Worm (Caenorhabditis elegans) whole organism, L4 larva: Measurements from ENCODE around the gene sra-12.

ENCODE experiments used
- F10B5.3 ChIP-seq: sonication (generic microtip); optimal IDR thresholded peaks from 2 replicates; lab custom pipeline; 2016; ENCODE audit warnings: mild to moderate bottlenecking, missing genetic modification characterization, missing compliant biosample characterization
- F37D6.2 ChIP-seq: sonication (generic microtip); optimal IDR thresholded peaks from 2 replicates; lab custom pipeline; 2016; ENCODE audit warnings: mild to moderate bottlenecking, missing genetic modification characterization, missing compliant biosample characterization
- F44E2.7 ChIP-seq: fragments of 200-800 bp; sonication (Bioruptor generic); IDR thresholded peaks from 2 replicates; pipeline ENCODE4 v2.1.2; 2022; ENCODE audit warnings: missing genetic modification characterization, missing compliant biosample characterization
- F49E8.2 ChIP-seq: sonication (generic microtip); optimal IDR thresholded peaks from 2 replicates; lab custom pipeline; 2016; ENCODE audit warnings: missing compliant biosample characterization, mild to moderate bottlenecking, missing genetic modification characterization, borderline replicate concordance
- R02D3.7 ChIP-seq: fragments of 150-350 bp; sonication (generic microtip); optimal IDR thresholded peaks from 3 replicates; lab custom pipeline; 2014; ENCODE audit warnings: missing biosample characterization, missing genetic modification characterization
- T20F7.1 ChIP-seq: fragments of 200-800 bp; sonication (Bioruptor generic); optimal IDR thresholded peaks from 2 replicates; lab custom pipeline; 2018; ENCODE audit warnings: mild to moderate bottlenecking, missing genetic modification characterization, missing compliant biosample characterization
- T26A8.4 ChIP-seq: fragments of 200-800 bp; sonication (Bioruptor generic); IDR thresholded peaks from 2 replicates; pipeline ENCODE4 v1.3.6; 2022; ENCODE audit warnings: missing genetic modification characterization, missing compliant biosample characterization
- Y48G9A.11 ChIP-seq: fragments of 200-800 bp; sonication (Bioruptor generic); IDR thresholded peaks from 2 replicates; pipeline ENCODE4 v1.3.6; 2022; ENCODE audit warnings: missing genetic modification reagents, missing genetic modification characterization, missing compliant biosample characterization
- Y5F2A.4 ChIP-seq: fragments of 200-800 bp; sonication (Bioruptor generic); optimal IDR thresholded peaks from 2 replicates; lab custom pipeline; 2018; ENCODE audit warnings: mild to moderate bottlenecking, missing genetic modification characterization, missing compliant biosample characterization
- ZK337.2 ChIP-seq: fragments of 200-800 bp; sonication (Bioruptor generic); IDR thresholded peaks from 2 replicates; pipeline ENCODE4 v1.3.6; 2022; ENCODE audit warnings: missing genetic modification reagents, missing genetic modification characterization, missing compliant biosample characterization
- aha-1 ChIP-seq: fragments of 150-350 bp; peaks from one replicate; lab custom pipeline; 2014; ENCODE audit warnings: missing biosample characterization, missing genetic modification characterization
- aly-2 ChIP-seq: sonication (generic microtip); optimal IDR thresholded peaks from 2 replicates; lab custom pipeline; 2018; ENCODE audit warnings: missing biosample characterization, missing genetic modification characterization
- arid-1 ChIP-seq: fragments of 200-800 bp; sonication (Bioruptor generic); conservative IDR thresholded peaks from 2 replicates; pipeline ENCODE4 v1.3.6; 2022; ENCODE audit warnings: missing genetic modification reagents, missing genetic modification characterization, missing compliant biosample characterization
- ceh-28 ChIP-seq: fragments of 150-350 bp; optimal IDR thresholded peaks from 2 replicates; lab custom pipeline; 2014; ENCODE audit warnings: missing biosample characterization, missing genetic modification reagents, missing genetic modification characterization
- ceh-44 ChIP-seq: fragments of 200-800 bp; sonication (Bioruptor generic); IDR thresholded peaks from 2 replicates; pipeline ENCODE4 v1.3.6; 2022; ENCODE audit warnings: missing genetic modification reagents, missing genetic modification characterization, missing compliant biosample characterization
- ceh-62 ChIP-seq: sonication (generic microtip); optimal IDR thresholded peaks from 2 replicates; lab custom pipeline; 2017; ENCODE audit warnings: missing biosample characterization, missing genetic modification characterization
- ceh-82 ChIP-seq: sonication (generic microtip); optimal IDR thresholded peaks from 2 replicates; lab custom pipeline; 2017; ENCODE audit warnings: missing biosample characterization, missing genetic modification characterization
- ces-1 ChIP-seq: fragments of 150-350 bp; sonication (generic microtip); optimal IDR thresholded peaks from 4 replicates; lab custom pipeline; 2014; ENCODE audit warnings: missing biosample characterization, missing genetic modification reagents, missing genetic modification characterization
- daf-12 ChIP-seq: fragments of 150-350 bp; optimal IDR thresholded peaks from 2 replicates; lab custom pipeline; 2014; ENCODE audit warnings: missing biosample characterization, missing genetic modification reagents, missing genetic modification characterization
- daf-16 ChIP-seq, 3 experiments: sonication (generic microtip); optimal IDR thresholded peaks; 2 replicates each; lab custom pipeline; 2016 to 2017; ENCODE audit warnings: missing genetic modification characterization in 3 of 3, missing genetic modification reagents in 3 of 3, mild to moderate bottlenecking in 2 of 3, missing compliant biosample characterization in 2 of 3, missing biosample characterization in 1 of 3, moderate library complexity in 1 of 3
- dmd-6 ChIP-seq: fragments of 200-800 bp; sonication (Bioruptor generic); IDR thresholded peaks from 2 replicates; pipeline ENCODE4 v1.3.6; 2022; ENCODE audit warnings: missing genetic modification reagents, missing genetic modification characterization, missing compliant biosample characterization
- dmd-9 ChIP-seq: fragments of 200-800 bp; sonication (Bioruptor generic); IDR thresholded peaks from 2 replicates; pipeline ENCODE4 v1.3.6; 2022; ENCODE audit warnings: missing genetic modification reagents, missing genetic modification characterization, missing compliant biosample characterization
- dve-1 ChIP-seq: sonication (generic microtip); optimal IDR thresholded peaks from 2 replicates; lab custom pipeline; 2017; ENCODE audit warnings: antibody characterized with exemption, mild to moderate bottlenecking, missing genetic modification characterization, missing compliant biosample characterization; ENCODE audit not compliant: insufficient read depth
- egl-43 ChIP-seq: fragments of 200-800 bp; sonication (Bioruptor generic); IDR thresholded peaks from 2 replicates; pipeline ENCODE4 v1.3.6; 2022; ENCODE audit warnings: missing genetic modification reagents, missing genetic modification characterization, missing compliant biosample characterization
- fkh-10 ChIP-seq: fragments of 150-350 bp; optimal IDR thresholded peaks from 2 replicates; lab custom pipeline; 2014; ENCODE audit warnings: missing biosample characterization, missing genetic modification reagents, missing genetic modification characterization
- fos-1 ChIP-seq: fragments of 150-350 bp; optimal IDR thresholded peaks from 2 replicates; lab custom pipeline; 2014; ENCODE audit warnings: missing biosample characterization, missing genetic modification characterization
- hmg-1.1 ChIP-seq: fragments of 200-800 bp; sonication (Bioruptor generic); IDR thresholded peaks from 2 replicates; pipeline ENCODE4 v1.3.6; 2022; ENCODE audit warnings: missing genetic modification reagents, missing genetic modification characterization, missing compliant biosample characterization
- jun-1 ChIP-seq: fragments of 150-350 bp; optimal IDR thresholded peaks from 2 replicates; lab custom pipeline; 2014; ENCODE audit warnings: missing biosample characterization, missing genetic modification reagents, missing genetic modification characterization
- lim-7 ChIP-seq: fragments of 200-800 bp; sonication (Bioruptor generic); IDR thresholded peaks from 2 replicates; pipeline ENCODE4 v1.3.6; 2022; ENCODE audit warnings: missing genetic modification characterization, missing compliant biosample characterization
- lin-1 ChIP-seq: fragments of 200-800 bp; sonication (Bioruptor generic); IDR thresholded peaks from 2 replicates; pipeline ENCODE4 v1.3.6; 2022; ENCODE audit warnings: missing genetic modification reagents, missing genetic modification characterization, missing compliant biosample characterization
- lin-15B ChIP-seq: fragments of 150-350 bp; sonication (generic microtip); optimal IDR thresholded peaks from 3 replicates; lab custom pipeline; 2014; ENCODE audit warnings: missing biosample characterization, missing genetic modification characterization
- lin-38 ChIP-seq: fragments of 200-800 bp; sonication (Bioruptor generic); IDR thresholded peaks from 2 replicates; pipeline ENCODE4 v1.3.6; 2022; ENCODE audit warnings: missing genetic modification reagents, missing genetic modification characterization, missing compliant biosample characterization
- lir-3 ChIP-seq: sonication (generic microtip); optimal IDR thresholded peaks from 2 replicates; lab custom pipeline; 2016; ENCODE audit warnings: mild to moderate bottlenecking, missing genetic modification characterization, missing compliant biosample characterization
- mdl-1 ChIP-seq, 2 experiments: fragments of 150-350 bp in 1 of 2; sonication (generic microtip) in 1 of 2; optimal IDR thresholded peaks; 2 replicates each; lab custom pipeline; 2014 to 2017; ENCODE audit warnings: missing biosample characterization in 2 of 2, missing genetic modification characterization in 2 of 2
- mxl-2 ChIP-seq: fragments of 200-800 bp; sonication (Bioruptor generic); conservative IDR thresholded peaks from 2 replicates; pipeline ENCODE4 v1.3.6; 2022; ENCODE audit warnings: missing genetic modification reagents, missing genetic modification characterization, missing compliant biosample characterization
- mxl-3 ChIP-seq: fragments of 200-800 bp; sonication (Bioruptor generic); optimal IDR thresholded peaks from 2 replicates; lab custom pipeline; 2018; ENCODE audit warnings: mild to moderate bottlenecking, missing genetic modification characterization, missing compliant biosample characterization
- nhr-10 ChIP-seq: fragments of 150-350 bp; optimal IDR thresholded peaks from 2 replicates; lab custom pipeline; 2014; ENCODE audit warnings: missing biosample characterization, missing genetic modification characterization
- nhr-11 ChIP-seq: fragments of 150-350 bp; optimal IDR thresholded peaks from 2 replicates; lab custom pipeline; 2014; ENCODE audit warnings: missing biosample characterization, missing genetic modification characterization
- nhr-28 ChIP-seq: fragments of 150-350 bp; optimal IDR thresholded peaks from 2 replicates; lab custom pipeline; 2014; ENCODE audit warnings: missing biosample characterization, missing genetic modification characterization
- nhr-42 ChIP-seq: fragments of 200-800 bp; sonication (Bioruptor generic); IDR thresholded peaks from 2 replicates; pipeline ENCODE4 v1.3.6; 2022; ENCODE audit warnings: missing genetic modification characterization, missing compliant biosample characterization
- nhr-6 ChIP-seq: fragments of 150-350 bp; optimal IDR thresholded peaks from 2 replicates; lab custom pipeline; 2014; ENCODE audit warnings: missing biosample characterization, missing genetic modification characterization
- nhr-76 ChIP-seq: fragments of 150-350 bp; optimal IDR thresholded peaks from 2 replicates; lab custom pipeline; 2014; ENCODE audit warnings: missing biosample characterization, missing genetic modification characterization
- nhr-77 ChIP-seq: fragments of 150-350 bp; optimal IDR thresholded peaks from 2 replicates; lab custom pipeline; 2014; ENCODE audit warnings: missing biosample characterization, missing genetic modification characterization
- php-3 ChIP-seq: fragments of 200-800 bp; sonication (Bioruptor generic); IDR thresholded peaks from 2 replicates; pipeline ENCODE4 v1.3.6; 2022; ENCODE audit warnings: missing genetic modification reagents, missing genetic modification characterization, missing compliant biosample characterization
- pqm-1 ChIP-seq: sonication (generic microtip); optimal IDR thresholded peaks from 2 replicates; lab custom pipeline; 2017; ENCODE audit warnings: missing biosample characterization, missing genetic modification characterization
- saeg-2 ChIP-seq: fragments of 200-800 bp; sonication (Bioruptor generic); IDR thresholded peaks from 2 replicates; pipeline ENCODE4 v1.3.6; 2022; ENCODE audit warnings: missing genetic modification reagents, missing genetic modification characterization, missing compliant biosample characterization
- skn-1 ChIP-seq: fragments of 150-350 bp; optimal IDR thresholded peaks from 2 replicates; lab custom pipeline; 2014; ENCODE audit warnings: missing biosample characterization, missing genetic modification characterization
- snpc-1.2 ChIP-seq: fragments of 200-800 bp; sonication (Bioruptor generic); IDR thresholded peaks from 2 replicates; pipeline ENCODE4 v1.3.6; 2022; ENCODE audit warnings: missing genetic modification reagents, missing genetic modification characterization, missing compliant biosample characterization
- snpc-4 ChIP-seq: fragments of 150-350 bp; optimal IDR thresholded peaks from 2 replicates; lab custom pipeline; 2014; ENCODE audit warnings: missing biosample characterization, missing genetic modification characterization
- unc-130 ChIP-seq: sonication (generic microtip); optimal IDR thresholded peaks from 2 replicates; lab custom pipeline; 2016; ENCODE audit warnings: missing genetic modification reagents, missing genetic modification characterization, missing compliant biosample characterization
- unc-39 ChIP-seq: sonication (generic microtip); optimal IDR thresholded peaks from 2 replicates; lab custom pipeline; 2017; ENCODE audit warnings: missing biosample characterization, missing genetic modification characterization
- unc-62 ChIP-seq, 3 experiments: fragments of 150-350 bp in 1 of 3; sonication (generic microtip); optimal IDR thresholded peaks in 2 of 3; peaks in 1 of 3; 1 replicate in 1 of 3; 2 replicates in 2 of 3; lab custom pipeline; 2014 to 2017; ENCODE audit warnings: missing biosample characterization in 3 of 3, missing genetic modification characterization in 3 of 3, missing genetic modification reagents in 3 of 3, missing genotype in 1 of 3
- zfp-3 ChIP-seq: fragments of 200-800 bp; sonication (Bioruptor generic); conservative IDR thresholded peaks from 2 replicates; pipeline ENCODE4 v1.3.6; 2022; ENCODE audit warnings: missing genetic modification reagents, missing genetic modification characterization, missing compliant biosample characterization

sra-12 gene

ce11 chrII:10949383-10949782 is 45.1 kb upstream of the sra-12 start:
- TF ChIP-seq aha-1 (tag; lab: Kevin White, UChicago), result no peak
- TF ChIP-seq Y48G9A.11 (GFP tag; lab: Robert Waterston, UW), result no peak
- TF ChIP-seq F10B5.3 (tag; lab: Kevin White, UChicago), result no peak
- no peak for TF ChIP-seq F37D6.2 (tag; lab: Kevin White, UChicago)
- no peak for TF ChIP-seq nhr-11
- peak; percentile 69 for TF ChIP-seq pqm-1 (tag; lab: Kevin White, UChicago)
- TF ChIP-seq T26A8.4 (GFP tag; lab: Robert Waterston, UW), result no peak
- no peak for TF ChIP-seq saeg-2
- TF ChIP-seq nhr-42 (GFP tag; lab: Robert Waterston, UW), result no peak
- TF ChIP-seq dmd-9 (GFP tag; lab: Robert Waterston, UW), result no peak
- peak; percentile 41; the same call in 1 of the 2 replicates for TF ChIP-seq dmd-6
- no peak for TF ChIP-seq daf-16 (GFP tag; optimal IDR thresholded peaks at IDR 0.05; lab: Kevin White, UChicago)
- peak; percentile 74 for TF ChIP-seq daf-16 (tag; optimal IDR thresholded peaks at IDR 0.05; lab: Kevin White, UChicago)
- no peak for TF ChIP-seq jun-1 (tag; lab: Kevin White, UChicago)
- TF ChIP-seq lir-3 (tag; lab: Kevin White, UChicago), result no peak
- no peak for TF ChIP-seq arid-1 (GFP tag; lab: Robert Waterston, UW)
- peak; percentile 32 for TF ChIP-seq mxl-3 (GFP tag; lab: Kevin White, UChicago)
- no peak for TF ChIP-seq hmg-1.1 (GFP tag; lab: Robert Waterston, UW)
- no peak for TF ChIP-seq F49E8.2
- TF ChIP-seq fos-1, result no peak
- TF ChIP-seq php-3, result no peak
- TF ChIP-seq snpc-1.2 (GFP tag; lab: Robert Waterston, UW), result no peak
- no peak for TF ChIP-seq lin-15B (tag; lab: Kevin White, UChicago)
- no peak for TF ChIP-seq T20F7.1 (GFP tag; lab: Kevin White, UChicago)
- TF ChIP-seq mdl-1 (tag; optimal IDR thresholded peaks at IDR 0.05; lab: Kevin White, UChicago), result no peak
- TF ChIP-seq lin-38 (GFP tag; lab: Robert Waterston, UW), result no peak
- TF ChIP-seq aly-2 (tag; lab: Kevin White, UChicago), result no peak
- no peak for TF ChIP-seq R02D3.7 (tag; lab: Kevin White, UChicago)
- no peak for TF ChIP-seq nhr-6
- no peak for TF ChIP-seq skn-1 (tag; lab: Kevin White, UChicago)
- no peak for TF ChIP-seq ces-1 (GFP tag; lab: Kevin White, UChicago)
- TF ChIP-seq unc-39 (tag; lab: Kevin White, UChicago), result no peak
- TF ChIP-seq ZK337.2 (GFP tag; lab: Robert Waterston, UW), result no peak
- TF ChIP-seq nhr-28 (tag; lab: Kevin White, UChicago), result peak; percentile 99
- TF ChIP-seq daf-12 (tag; lab: Kevin White, UChicago), result no peak
- TF ChIP-seq ceh-44 (GFP tag; lab: Robert Waterston, UW), result no peak
- no peak for TF ChIP-seq egl-43 (GFP tag; lab: Robert Waterston, UW)
- no peak for TF ChIP-seq snpc-4 (tag; lab: Kevin White, UChicago)
- no peak for TF ChIP-seq F44E2.7 (GFP tag; lab: Robert Waterston, UW)
- TF ChIP-seq unc-62 (GFP tag; optimal IDR thresholded peaks at IDR 0.05 in 1 of 2; lab: Kevin White, UChicago), result peak in 1 of 2 experiments; percentile 14
- no peak for TF ChIP-seq unc-62 (tag; optimal IDR thresholded peaks at IDR 0.05; lab: Kevin White, UChicago)
- TF ChIP-seq dve-1 (tag; lab: Kevin White, UChicago), result peak; percentile 32
- no peak for TF ChIP-seq Y5F2A.4
- TF ChIP-seq nhr-76 (tag; lab: Kevin White, UChicago), result no peak
- TF ChIP-seq lim-7, result no peak
- no peak for TF ChIP-seq nhr-77 (tag; lab: Kevin White, UChicago)
- TF ChIP-seq nhr-10 (tag; lab: Kevin White, UChicago), result no peak
- TF ChIP-seq ceh-82 (tag; lab: Kevin White, UChicago), result no peak
- no peak for TF ChIP-seq mxl-2 (GFP tag; lab: Robert Waterston, UW)
- no peak for TF ChIP-seq unc-130 (GFP tag; lab: Kevin White, UChicago)
- TF ChIP-seq fkh-10, result no peak
- TF ChIP-seq zfp-3, result no peak
- no peak for TF ChIP-seq ceh-28 (tag; lab: Kevin White, UChicago)
- TF ChIP-seq lin-1, result no peak
- no peak for TF ChIP-seq ceh-62
